Fruit fly (Drosophila melanogaster) whole organism, prepupa: ENCODE measurements around the gene pall.

Source experiments
- Blimp-1 ChIP-seq: fragments of 200-800 bp; sonication (Bioruptor generic); optimal IDR thresholded peaks from 3 replicates; lab custom pipeline; 2017; ENCODE audit warnings: missing biosample characterization, missing genetic modification characterization, mild to moderate bottlenecking, moderate library complexity, missing genetic modification reagents
- CG10631 ChIP-seq: fragments of 200-800 bp; sonication (Bioruptor generic); optimal IDR thresholded peaks from 2 replicates; lab custom pipeline; 2016; ENCODE audit warnings: missing biosample characterization, missing genetic modification characterization
- CG10669 ChIP-seq: fragments of 200-800 bp; sonication (Bioruptor generic); optimal IDR thresholded peaks from 3 replicates; lab custom pipeline; 2018; ENCODE audit warnings: missing biosample characterization, mild to moderate bottlenecking, missing genetic modification characterization, moderate library complexity
- CG11762 ChIP-seq: fragments of 200-800 bp; sonication (Bioruptor generic); optimal IDR thresholded peaks from 3 replicates; lab custom pipeline; 2016; ENCODE audit warnings: missing biosample characterization, missing genetic modification characterization; ENCODE audit not compliant: insufficient read depth
- CG11902 ChIP-seq: fragments of 200-800 bp; sonication (Bioruptor generic); optimal IDR thresholded peaks from 3 replicates; lab custom pipeline; 2016; ENCODE audit warnings: missing biosample characterization, missing genetic modification characterization
- CG15336 ChIP-seq: fragments of 200-800 bp; sonication (Bioruptor generic); IDR thresholded peaks from 2 replicates; pipeline ENCODE4 v1.3.6; 2022; ENCODE audit warnings: missing biosample characterization, missing genetic modification characterization
- CG1621 ChIP-seq: fragments of 200-800 bp; sonication (Bioruptor generic); optimal IDR thresholded peaks from 3 replicates; lab custom pipeline; 2018; ENCODE audit warnings: missing biosample characterization, mild to moderate bottlenecking, missing genetic modification characterization
- CG16779 ChIP-seq: fragments of 200-800 bp; sonication (Bioruptor generic); optimal IDR thresholded peaks from 3 replicates; lab custom pipeline; 2017; ENCODE audit warnings: missing biosample characterization, mild to moderate bottlenecking, missing genetic modification characterization
- CG3032 ChIP-seq: fragments of 200-800 bp; optimal IDR thresholded peaks from 2 replicates; lab custom pipeline; 2019; ENCODE audit warnings: missing biosample characterization, mild to moderate bottlenecking, missing genetic modification characterization, moderate library complexity
- CG31627 ChIP-seq: fragments of 200-800 bp; sonication (Bioruptor generic); optimal IDR thresholded peaks from 3 replicates; lab custom pipeline; 2016; ENCODE audit warnings: missing biosample characterization, missing genetic modification characterization
- CG32006 ChIP-seq: fragments of 200-800 bp; sonication (Bioruptor generic); optimal IDR thresholded peaks from 3 replicates; lab custom pipeline; 2017; ENCODE audit warnings: missing biosample characterization, mild to moderate bottlenecking, missing genetic modification characterization
- CG34406 ChIP-seq: fragments of 200-800 bp; sonication (Bioruptor generic); optimal IDR thresholded peaks from 3 replicates; lab custom pipeline; 2016; ENCODE audit warnings: missing biosample characterization, missing genetic modification characterization
- CG3919 ChIP-seq: fragments of 200-800 bp; sonication (Bioruptor generic); optimal IDR thresholded peaks from 3 replicates; lab custom pipeline; 2016; ENCODE audit warnings: missing biosample characterization, missing genetic modification characterization
- CG4318 ChIP-seq: fragments of 200-800 bp; sonication (Bioruptor generic); optimal IDR thresholded peaks from 3 replicates; lab custom pipeline; 2017; ENCODE audit warnings: missing biosample characterization, mild to moderate bottlenecking, missing genetic modification characterization
- CG6163 ChIP-seq: fragments of 200-800 bp; sonication (Bioruptor generic); IDR thresholded peaks from 3 replicates; pipeline ENCODE4 v1.3.6; 2022; ENCODE audit warnings: missing biosample characterization, missing genetic modification characterization
- CG6276 ChIP-seq: fragments of 200-800 bp; sonication (Bioruptor generic); optimal IDR thresholded peaks from 2 replicates; lab custom pipeline; 2017; ENCODE audit warnings: missing biosample characterization, mild to moderate bottlenecking, missing genetic modification characterization
- CG6792 ChIP-seq: fragments of 200-800 bp; sonication (Bioruptor generic); optimal IDR thresholded peaks from 3 replicates; lab custom pipeline; 2016; ENCODE audit warnings: missing biosample characterization, missing genetic modification characterization
- CG6808 ChIP-seq: fragments of 200-800 bp; sonication (Bioruptor generic); optimal IDR thresholded peaks from 3 replicates; lab custom pipeline; 2017; ENCODE audit warnings: missing biosample characterization, missing genetic modification characterization, mild to moderate bottlenecking, moderate library complexity, missing genetic modification reagents
- CG8319 ChIP-seq: fragments of 200-800 bp; sonication (Bioruptor generic); optimal IDR thresholded peaks from 3 replicates; lab custom pipeline; 2016; ENCODE audit warnings: missing biosample characterization, missing genetic modification characterization
- CG9139 ChIP-seq: fragments of 200-800 bp; sonication (Bioruptor generic); optimal IDR thresholded peaks from 3 replicates; lab custom pipeline; 2017; ENCODE audit warnings: missing biosample characterization, mild to moderate bottlenecking, missing genetic modification characterization
- Eip75B ChIP-seq: fragments of 200-800 bp; sonication (Bioruptor generic); optimal IDR thresholded peaks from 3 replicates; lab custom pipeline; 2016; ENCODE audit warnings: missing biosample characterization, missing genetic modification characterization
- Eip78C ChIP-seq: fragments of 200-800 bp; sonication (Bioruptor generic); peaks from one replicate; lab custom pipeline; 2016; ENCODE audit warnings: missing biosample characterization, missing genetic modification characterization
- Ets21C ChIP-seq: fragments of 200-800 bp; sonication (Bioruptor generic); optimal IDR thresholded peaks from 3 replicates; lab custom pipeline; 2016; ENCODE audit warnings: missing biosample characterization, missing genetic modification characterization
- Ets96B ChIP-seq: fragments of 200-800 bp; optimal IDR thresholded peaks from 2 replicates; lab custom pipeline; 2019; ENCODE audit warnings: missing biosample characterization, mild to moderate bottlenecking, missing genetic modification characterization, moderate library complexity
- Gug ChIP-seq: fragments of 200-800 bp; sonication (Bioruptor generic); IDR thresholded peaks from 2 replicates; pipeline ENCODE4 v1.3.6; 2022; ENCODE audit warnings: missing biosample characterization, missing genetic modification characterization
- Hr39 ChIP-seq: fragments of 200-800 bp; sonication (Bioruptor generic); optimal IDR thresholded peaks from 2 replicates; lab custom pipeline; 2016; ENCODE audit warnings: missing biosample characterization, missing genetic modification characterization
- Met ChIP-seq: fragments of 200-800 bp; sonication (Bioruptor generic); optimal IDR thresholded peaks from 3 replicates; lab custom pipeline; 2016; ENCODE audit warnings: missing biosample characterization, missing genetic modification characterization
- OdsH ChIP-seq: fragments of 200-800 bp; sonication (Bioruptor generic); optimal IDR thresholded peaks from 3 replicates; lab custom pipeline; 2016; ENCODE audit warnings: missing biosample characterization, missing genetic modification characterization
- Smox ChIP-seq: fragments of 200-800 bp; sonication (Bioruptor generic); optimal IDR thresholded peaks from 3 replicates; lab custom pipeline; 2016; ENCODE audit warnings: missing biosample characterization, missing genetic modification characterization
- Sox14 ChIP-seq: fragments of 200-800 bp; sonication (Bioruptor generic); optimal IDR thresholded peaks from 3 replicates; lab custom pipeline; 2016; ENCODE audit warnings: missing biosample characterization, missing genetic modification characterization
- Sox15 ChIP-seq: fragments of 200-800 bp; sonication (Bioruptor generic); optimal IDR thresholded peaks from 3 replicates; lab custom pipeline; 2016; ENCODE audit warnings: missing biosample characterization, missing genetic modification characterization
- achi ChIP-seq: fragments of 200-800 bp; sonication (Bioruptor generic); optimal IDR thresholded peaks from 3 replicates; lab custom pipeline; 2016; ENCODE audit warnings: missing biosample characterization, missing genetic modification characterization
- acj6 ChIP-seq: fragments of 200-800 bp; sonication (Bioruptor generic); optimal IDR thresholded peaks from 3 replicates; lab custom pipeline; 2016; ENCODE audit warnings: missing biosample characterization, missing genetic modification characterization
- cyc ChIP-seq: fragments of 200-800 bp; sonication (Bioruptor generic); optimal IDR thresholded peaks from 3 replicates; lab custom pipeline; 2016; ENCODE audit warnings: missing biosample characterization, missing genetic modification characterization
- dac ChIP-seq: fragments of 200-800 bp; sonication (Bioruptor generic); optimal IDR thresholded peaks from 2 replicates; lab custom pipeline; 2017; ENCODE audit warnings: missing biosample characterization, mild to moderate bottlenecking, missing genetic modification characterization
- eg ChIP-seq: fragments of 200-800 bp; sonication (Bioruptor generic); IDR thresholded peaks from 3 replicates; pipeline ENCODE4 v1.3.6; 2022; ENCODE audit warnings: missing biosample characterization, missing genetic modification characterization
- esn ChIP-seq: fragments of 200-800 bp; sonication (Bioruptor generic); optimal IDR thresholded peaks from 2 replicates; lab custom pipeline; 2016; ENCODE audit warnings: missing biosample characterization, mild to moderate bottlenecking, missing genetic modification characterization, moderate library complexity
- fd59A ChIP-seq: fragments of 200-800 bp; sonication (Bioruptor generic); optimal IDR thresholded peaks from 2 replicates; lab custom pipeline; 2017; ENCODE audit warnings: missing biosample characterization, mild to moderate bottlenecking, missing genetic modification characterization, missing genetic modification reagents
- fd85E ChIP-seq: fragments of 200-800 bp; sonication (Bioruptor generic); optimal IDR thresholded peaks from 3 replicates; lab custom pipeline; 2016; ENCODE audit warnings: missing biosample characterization, missing genetic modification characterization
- fkh ChIP-seq: fragments of 200-800 bp; sonication (Bioruptor generic); optimal IDR thresholded peaks from 3 replicates; lab custom pipeline; 2017; ENCODE audit warnings: missing biosample characterization, mild to moderate bottlenecking, missing genetic modification characterization, moderate library complexity
- lz ChIP-seq: fragments of 200-800 bp; sonication (Bioruptor generic); optimal IDR thresholded peaks from 3 replicates; lab custom pipeline; 2016; ENCODE audit warnings: missing biosample characterization, missing genetic modification characterization
- salr ChIP-seq, 2 experiments: fragments of 200-800 bp; sonication (Bioruptor generic); optimal IDR thresholded peaks; 3 replicates each; lab custom pipeline; 2016 to 2018; ENCODE audit warnings: missing biosample characterization in 2 of 2, missing genetic modification characterization in 2 of 2, mild to moderate bottlenecking in 1 of 2
- ss ChIP-seq, 2 experiments: fragments of 200-800 bp; sonication (Bioruptor generic); optimal IDR thresholded peaks; 2 replicates in 1 of 2; 3 replicates in 1 of 2; lab custom pipeline; 2017 to 2018; ENCODE audit warnings: mild to moderate bottlenecking in 2 of 2, missing biosample characterization in 2 of 2, missing genetic modification characterization in 2 of 2, moderate library complexity in 1 of 2
- svp ChIP-seq: fragments of 200-800 bp; sonication (Bioruptor generic); peaks from one replicate; lab custom pipeline; 2016; ENCODE audit warnings: missing biosample characterization, missing genetic modification characterization
- topi ChIP-seq: fragments of 200-800 bp; sonication (Bioruptor generic); optimal IDR thresholded peaks from 3 replicates; lab custom pipeline; 2016; ENCODE audit warnings: missing biosample characterization, missing genetic modification characterization

The pall gene

dm6 chr3L:9446731-9447238 is 40.8 kb downstream of the pall start, which contains the start of gene CG3529 (continued):
- peak; percentile 17 for TF ChIP-seq Hr39
- peak; percentile 21 for TF ChIP-seq Ets21C (GFP tag; lab: Kevin White, UChicago)
- TF ChIP-seq CG1621, result peak; percentile 21
- no peak for TF ChIP-seq fd85E (GFP tag; lab: Kevin White, UChicago)
- TF ChIP-seq CG11762 (GFP tag; lab: Kevin White, UChicago), result no peak

- TF ChIP-seq CG3919 (GFP tag; lab: Kevin White, UChicago) (no peak), svp (GFP tag; lab: Kevin White, UChicago) (peak; percentile 68), achi (no peak), CG32006 (GFP tag; lab: Kevin White, UChicago) (peak; percentile 26), CG8319 (GFP tag; lab: Kevin White, UChicago) (no peak), Met (no peak), OdsH (GFP tag; lab: Kevin White, UChicago) (no peak), fkh (GFP tag; lab: Kevin White, UChicago) (no peak), CG10669 (GFP tag; lab: Kevin White, UChicago) (no peak), CG9139 (GFP tag; lab: Kevin White, UChicago) (no peak), acj6 (GFP tag; lab: Kevin White, UChicago) (no peak), CG34406 (no peak)
Observed at dm6 chr3L:9442625-9443282, 44.8 kb downstream of the pall start, which contains the start of gene Srg3. TSS of gene Srg3 (plus strand) at chr3L:9443232.

dm6 chr3L:9441907-9442479 is 45.6 kb downstream of the pall start, which contains the start of the genes Bet3 and Nf-YA:
TSS of gene Bet3 (minus strand) at chr3L:9442267.
TSS of gene Nf-YA (minus strand) at chr3L:9442267.
- TF ChIP-seq CG6808 (no peak), salr (GFP tag; optimal IDR thresholded peaks at IDR 0.05; lab: Kevin White, UChicago) (no peak), CG34406 (no peak), Smox (GFP tag; lab: Kevin White, UChicago) (no peak), eg (no peak), Hr39 (peak; percentile 52), CG11902 (GFP tag; lab: Kevin White, UChicago) (no peak), CG10631 (peak; percentile 13), Gug (GFP tag; lab: Robert Waterston, UW) (no peak), fkh (GFP tag; lab: Kevin White, UChicago) (no peak), fd59A (GFP tag; lab: Kevin White, UChicago) (no peak), Ets21C (GFP tag; lab: Kevin White, UChicago) (peak; percentile 31), esn (GFP tag; lab: Kevin White, UChicago) (peak; percentile 42), Met (peak; percentile 17), Eip75B (no peak), svp (GFP tag; lab: Kevin White, UChicago) (peak; percentile 43), Sox15 (GFP tag; lab: Kevin White, UChicago) (no peak), Blimp-1 (GFP tag; lab: Kevin White, UChicago) (peak; percentile 99), CG16779 (tag; lab: Kevin White, UChicago) (no peak), OdsH (GFP tag; lab: Kevin White, UChicago) (peak; percentile 29), CG32006 (GFP tag; lab: Kevin White, UChicago) (peak; percentile 25), CG10669 (GFP tag; lab: Kevin White, UChicago) (no peak), Ets96B (no peak), CG31627 (GFP tag; lab: Kevin White, UChicago) (peak; percentile 44), CG4318 (GFP tag; lab: Kevin White, UChicago) (no peak), CG15336 (GFP tag; lab: Robert Waterston, UW) (no peak), CG6276 (GFP tag; lab: Kevin White, UChicago) (no peak), cyc (peak; percentile 39), dac (GFP tag; lab: Kevin White, UChicago) (no peak), Sox14 (GFP tag; lab: Kevin White, UChicago) (peak; percentile 48), topi (peak; percentile 32), CG3032 (tag; lab: Kevin White, UChicago) (peak; percentile 43), CG6163 (GFP tag; lab: Robert Waterston, UW) (no peak), Eip78C (peak; percentile 30), ss (GFP tag; optimal IDR thresholded peaks at IDR 0.05; lab: Kevin White, UChicago) (no peak), achi (peak; percentile 31), lz (GFP tag; lab: Kevin White, UChicago) (peak; percentile 52), CG6792 (peak; percentile 12)
